Worm (Caenorhabditis elegans): Measurements from ENCODE around the gene fmo-1.
A peak's percentile ranks its signal among the peaks of the same experiment; 100 is the strongest.

- peak; percentile 66 for TF ChIP-seq lin-54 (GFP tag; optimal IDR thresholded peaks at IDR 0.05)
- TF ChIP-seq let-607 (tag; optimal IDR thresholded peaks at IDR 0.05) = no peak
- TF ChIP-seq Y56A3A.18 (GFP tag; IDR thresholded peaks at IDR 0.05) = no peak
- TF ChIP-seq ets-4 (GFP tag; optimal IDR thresholded peaks at IDR 0.05) = no peak
- TF ChIP-seq lsy-27 (tag; optimal IDR thresholded peaks at IDR 0.05; ENCODE audit: borderline replicate concordance, insufficient read depth) = no peak
These were observed 35.6 kb downstream of the fmo-1 start, which contains the start of gene allo-1 for ce11 chrIV:10697022-10697979.
